Worm (Caenorhabditis elegans): ENCODE data around the gene C55C3.7.

Gene C55C3.7

ce11 chrIV:5682547-5683234 lies at the start of gene C55C3.7, which contains the start of gene C55C3.6:
C55C3.7 (minus strand) TSS chrIV:5682647.
C55C3.6 (plus strand) TSS chrIV:5683184.
- TF ChIP-seq ces-1 (GFP tag; optimal IDR thresholded peaks at IDR 0.05) (no peak), unc-62 (GFP tag; optimal IDR thresholded peaks at IDR 0.05 in 1 of 2) (no peak), unc-62 (tag; optimal IDR thresholded peaks at IDR 0.05) (no peak), F26F4.8 (GFP tag; conservative IDR thresholded peaks at IDR 0.05) (no peak), snpc-4 (tag; optimal IDR thresholded peaks at IDR 0.05) (no peak), gei-8 (GFP tag; optimal IDR thresholded peaks at IDR 0.05) (no peak), zfp-3 (GFP tag; conservative IDR thresholded peaks at IDR 0.05) (no peak), egl-27 (tag; optimal IDR thresholded peaks at IDR 0.05) (no peak), fkh-10 (GFP tag; optimal IDR thresholded peaks at IDR 0.05) (no peak), mxl-3 (GFP tag; optimal IDR thresholded peaks at IDR 0.05) (no peak), lim-7 (GFP tag; IDR thresholded peaks at IDR 0.05) (no peak), dmd-6 (GFP tag; IDR thresholded peaks at IDR 0.05) (no peak), F49E8.2 (tag; optimal IDR thresholded peaks at IDR 0.05; ENCODE audit: borderline replicate concordance) (no peak), Y5F2A.4 (GFP tag; optimal IDR thresholded peaks at IDR 0.05) (no peak), nhr-41 (GFP tag; IDR thresholded peaks at IDR 0.05) (no peak), daf-12 (tag; optimal IDR thresholded peaks at IDR 0.05) (no peak), rbr-2 (tag; optimal IDR thresholded peaks at IDR 0.05) (no peak), mep-1 (tag; optimal IDR thresholded peaks at IDR 0.05) (no peak), ztf-7 (tag; optimal IDR thresholded peaks at IDR 0.05) (no peak), F37D6.2 (tag; optimal IDR thresholded peaks at IDR 0.05) (no peak), dpl-1 (GFP tag; optimal IDR thresholded peaks at IDR 0.05) (no peak)

ce11 chrIV:5731597-5731996 lies 49.1 kb upstream of the C55C3.7 start, which contains the start of gene H35B03.2:
H35B03.2 (minus strand) TSS chrIV:5731674.
- TF ChIP-seq egl-27 (tag; optimal IDR thresholded peaks at IDR 0.05) (no peak), snpc-1.2 (GFP tag; IDR thresholded peaks at IDR 0.05) (peak; percentile 79), lin-39 (tag; optimal IDR thresholded peaks at IDR 0.05) (no peak), unc-130 (GFP tag; optimal IDR thresholded peaks at IDR 0.05) (no peak), F44E2.7 (GFP tag; IDR thresholded peaks at IDR 0.05) (no peak), unc-62 (GFP tag; optimal IDR thresholded peaks at IDR 0.05 in 1 of 2) (no peak), unc-62 (tag; optimal IDR thresholded peaks at IDR 0.05) (no peak), unc-39 (tag; optimal IDR thresholded peaks at IDR 0.05) (no peak), F37D6.2 (tag; optimal IDR thresholded peaks at IDR 0.05) (no peak), ZK337.2 (GFP tag; IDR thresholded peaks at IDR 0.05) (no peak), lim-7 (GFP tag; IDR thresholded peaks at IDR 0.05) (no peak), skn-1 (tag; optimal IDR thresholded peaks at IDR 0.05) (no peak), mxl-3 (GFP tag; optimal IDR thresholded peaks at IDR 0.05) (no peak), hif-1 (tag; optimal IDR thresholded peaks at IDR 0.05) (peak in 1 of 2 experiments; percentile 6), ztf-11 (tag; optimal IDR thresholded peaks at IDR 0.05) (no peak), lsy-2 (tag; optimal IDR thresholded peaks at IDR 0.05) (peak in 1 of 2 experiments; percentile 29), spr-1 (tag; optimal IDR thresholded peaks at IDR 0.05) (no peak), dmd-6 (GFP tag; IDR thresholded peaks at IDR 0.05) (no peak), aly-2 (tag; optimal IDR thresholded peaks at IDR 0.05) (no peak), aha-1 (tag) (peak; percentile 89), ZK546.5 (tag; optimal IDR thresholded peaks at IDR 0.05) (no peak), ceh-20 (GFP tag; IDR thresholded peaks at IDR 0.05) (no peak), saeg-2 (GFP tag; IDR thresholded peaks at IDR 0.05) (no peak), Y75B8A.6 (GFP tag; IDR thresholded peaks at IDR 0.05) (no peak), lin-15B (tag; optimal IDR thresholded peaks at IDR 0.05) (no peak), D1046.2 (GFP tag; IDR thresholded peaks at IDR 0.05) (no peak), zip-11 (GFP tag; IDR thresholded peaks at IDR 0.05) (no peak), egl-43 (GFP tag; IDR thresholded peaks at IDR 0.05) (no peak), Y5F2A.4 (GFP tag; optimal IDR thresholded peaks at IDR 0.05) (no peak), zfp-2 (tag; optimal IDR thresholded peaks at IDR 0.05) (no peak), nhr-28 (tag; optimal IDR thresholded peaks at IDR 0.05) (no peak), daf-16 (GFP tag; optimal IDR thresholded peaks at IDR 0.05) (no peak), daf-16 (tag; optimal IDR thresholded peaks at IDR 0.05) (no peak), attf-4 (tag; optimal IDR thresholded peaks at IDR 0.05) (no peak), nhr-111 (GFP tag; optimal IDR thresholded peaks at IDR 0.05) (no peak), spr-3 (GFP tag; optimal IDR thresholded peaks at IDR 0.05) (no peak), zag-1 (tag; optimal IDR thresholded peaks at IDR 0.05) (no peak), nhr-6 (tag; optimal IDR thresholded peaks at IDR 0.05) (peak; percentile 26)

Measured in whole organism, L4 larva.